Fruit fly (Drosophila melanogaster) whole organism, adult: ENCODE results near the gene eIF1.
A peak's percentile ranks its signal among the peaks of the same experiment; 100 is the strongest.

Experiments used
- CG11617 ChIP-seq: fragments of 200-800 bp; sonication (Bioruptor generic); optimal IDR thresholded peaks from 2 replicates; lab custom pipeline; 2017; ENCODE audit warnings: mild to moderate bottlenecking, missing biosample characterization, missing genetic modification reagents, missing genetic modification characterization
- CG12768 ChIP-seq: fragments of 200-800 bp; sonication (Bioruptor generic); optimal IDR thresholded peaks from 2 replicates; lab custom pipeline; 2017; ENCODE audit warnings: missing biosample characterization, missing genetic modification characterization, mild to moderate bottlenecking, moderate library complexity, missing genetic modification reagents
- CG14711 ChIP-seq: fragments of 200-800 bp; sonication (Bioruptor generic); optimal IDR thresholded peaks from 2 replicates; lab custom pipeline; 2018; ENCODE audit warnings: missing biosample characterization, mild to moderate bottlenecking, missing genetic modification characterization, moderate library complexity
- CG1620 ChIP-seq: fragments of 200-800 bp; sonication (Bioruptor generic); optimal IDR thresholded peaks from 2 replicates; lab custom pipeline; 2016; ENCODE audit warnings: missing biosample characterization, missing genetic modification characterization
- CG33017 ChIP-seq: fragments of 200-800 bp; sonication (Bioruptor generic); optimal IDR thresholded peaks from 2 replicates; lab custom pipeline; 2018; ENCODE audit warnings: missing biosample characterization, mild to moderate bottlenecking, missing genetic modification characterization, moderate library complexity
- CG5204 ChIP-seq: fragments of 200-800 bp; sonication (Bioruptor generic); optimal IDR thresholded peaks from 2 replicates; lab custom pipeline; 2016; ENCODE audit warnings: missing biosample characterization, missing genetic modification characterization
- CG7045 ChIP-seq: fragments of 200-800 bp; sonication (Bioruptor generic); optimal IDR thresholded peaks from 2 replicates; lab custom pipeline; 2017; ENCODE audit warnings: missing biosample characterization, mild to moderate bottlenecking, missing genetic modification characterization
- CG7101 ChIP-seq: fragments of 200-800 bp; sonication (Bioruptor generic); optimal IDR thresholded peaks from 2 replicates; lab custom pipeline; 2018; ENCODE audit warnings: missing biosample characterization, mild to moderate bottlenecking, missing genetic modification characterization, moderate library complexity
- Clk ChIP-seq: fragments of 200-800 bp; sonication (Bioruptor generic); optimal IDR thresholded peaks from 2 replicates; lab custom pipeline; 2017; ENCODE audit warnings: missing biosample characterization, missing genetic modification characterization
- Crg-1 ChIP-seq: fragments of 200-800 bp; sonication (Bioruptor generic); optimal IDR thresholded peaks from 2 replicates; lab custom pipeline; 2016; ENCODE audit warnings: missing biosample characterization, missing genetic modification characterization
- Hr96 ChIP-seq: fragments of 200-800 bp; sonication (Bioruptor generic); optimal IDR thresholded peaks from 2 replicates; lab custom pipeline; 2016; ENCODE audit warnings: missing biosample characterization, missing genetic modification characterization
- Mnt ChIP-seq: fragments of 200-800 bp; sonication (Bioruptor generic); optimal IDR thresholded peaks from 2 replicates; lab custom pipeline; 2016; ENCODE audit warnings: missing biosample characterization, mild to moderate bottlenecking, missing genetic modification characterization
- bab1 ChIP-seq: fragments of 200-800 bp; sonication (Bioruptor generic); optimal IDR thresholded peaks from 3 replicates; lab custom pipeline; 2019; ENCODE audit warnings: missing biosample characterization, mild to moderate bottlenecking, missing genetic modification characterization, moderate library complexity
- cic ChIP-seq: fragments of 200-800 bp; sonication (Bioruptor generic); optimal IDR thresholded peaks from 2 replicates; lab custom pipeline; 2017; ENCODE audit warnings: missing biosample characterization, mild to moderate bottlenecking, missing genetic modification characterization, moderate library complexity
- cnc ChIP-seq, 2 experiments: fragments of >200 bp; optimal IDR thresholded peaks; 2 replicates each; lab custom pipeline; 2017
- kay ChIP-seq: fragments of 200-800 bp; sonication (Bioruptor generic); peaks from one replicate; lab custom pipeline; 2016; ENCODE audit warnings: missing biosample characterization, missing genetic modification characterization, borderline replicate concordance
- ovo ChIP-seq: fragments of 200-800 bp; sonication (Bioruptor generic); optimal IDR thresholded peaks from 2 replicates; lab custom pipeline; 2016; ENCODE audit warnings: missing biosample characterization, missing genetic modification characterization
- pad ChIP-seq: fragments of 200-800 bp; sonication (Bioruptor generic); optimal IDR thresholded peaks from 3 replicates; lab custom pipeline; 2017; ENCODE audit warnings: missing biosample characterization, missing genetic modification characterization, mild to moderate bottlenecking, moderate library complexity, missing genetic modification reagents
- tj ChIP-seq: fragments of 200-800 bp; sonication (Bioruptor generic); optimal IDR thresholded peaks from 3 replicates; lab custom pipeline; 2017; ENCODE audit warnings: missing biosample characterization, mild to moderate bottlenecking, missing genetic modification characterization, moderate library complexity
- toe ChIP-seq: fragments of 200-800 bp; sonication (Bioruptor generic); optimal IDR thresholded peaks from 2 replicates; lab custom pipeline; 2016; ENCODE audit warnings: missing biosample characterization, missing genetic modification characterization

eIF1 gene

dm6 chr3L:3222643-3223389 lies at the start of gene eIF1, which contains the start of gene RpL28:
TSS of gene eIF1 (plus strand) at chr3L:3223341.
TSS of gene RpL28 (minus strand) at chr3L:3222960.
- TF ChIP-seq CG5204 (GFP tag; lab: Kevin White, UChicago) = no peak
- TF ChIP-seq tj (GFP tag; lab: Kevin White, UChicago) = peak; percentile 84
- TF ChIP-seq Clk = peak; percentile 90
- TF ChIP-seq ovo = peak; percentile 96
- peak; percentile 98 for TF ChIP-seq CG11617 (GFP tag; lab: Kevin White, UChicago)
- TF ChIP-seq bab1 (GFP tag; lab: Kevin White, UChicago) = peak; percentile 70
- peak; percentile 96 for TF ChIP-seq Mnt
- no peak for TF ChIP-seq cnc (optimal IDR thresholded peaks at IDR 0.05; lab: Kevin White, UChicago)
- TF ChIP-seq CG1620 (GFP tag; lab: Kevin White, UChicago) = peak; percentile 98
- TF ChIP-seq CG7045 (GFP tag; lab: Kevin White, UChicago) = peak; percentile 93
- no peak for TF ChIP-seq toe (GFP tag; lab: Kevin White, UChicago)
- TF ChIP-seq CG7101 = peak; percentile 96
- TF ChIP-seq kay (GFP tag; lab: Kevin White, UChicago) = no peak
- peak; percentile 57 for TF ChIP-seq cic (GFP tag; lab: Kevin White, UChicago)
- TF ChIP-seq Crg-1 (GFP tag; lab: Kevin White, UChicago) = peak; percentile 98
- TF ChIP-seq CG14711 = peak; percentile 79
- peak; percentile 97 for TF ChIP-seq Hr96 (GFP tag; lab: Kevin White, UChicago)
- TF ChIP-seq CG12768 (GFP tag; lab: Kevin White, UChicago) = peak; percentile 94
- peak; percentile 87 for TF ChIP-seq pad (GFP tag; lab: Kevin White, UChicago)
- TF ChIP-seq CG33017 (tag; lab: Kevin White, UChicago) = peak; percentile 81

dm6 chr3L:3177872-3178271 lies 45.3 kb upstream of the eIF1 start:
- TF ChIP-seq CG5204 (GFP tag; lab: Kevin White, UChicago) = no peak
- TF ChIP-seq CG11617 (GFP tag; lab: Kevin White, UChicago) = no peak
- no peak for TF ChIP-seq pad (GFP tag; lab: Kevin White, UChicago)
- TF ChIP-seq kay (GFP tag; lab: Kevin White, UChicago) = no peak
- TF ChIP-seq Mnt = no peak
- no peak for TF ChIP-seq tj (GFP tag; lab: Kevin White, UChicago)
- TF ChIP-seq Crg-1 (GFP tag; lab: Kevin White, UChicago) = no peak
- no peak for TF ChIP-seq Hr96 (GFP tag; lab: Kevin White, UChicago)
- no peak for TF ChIP-seq ovo

DNA sequence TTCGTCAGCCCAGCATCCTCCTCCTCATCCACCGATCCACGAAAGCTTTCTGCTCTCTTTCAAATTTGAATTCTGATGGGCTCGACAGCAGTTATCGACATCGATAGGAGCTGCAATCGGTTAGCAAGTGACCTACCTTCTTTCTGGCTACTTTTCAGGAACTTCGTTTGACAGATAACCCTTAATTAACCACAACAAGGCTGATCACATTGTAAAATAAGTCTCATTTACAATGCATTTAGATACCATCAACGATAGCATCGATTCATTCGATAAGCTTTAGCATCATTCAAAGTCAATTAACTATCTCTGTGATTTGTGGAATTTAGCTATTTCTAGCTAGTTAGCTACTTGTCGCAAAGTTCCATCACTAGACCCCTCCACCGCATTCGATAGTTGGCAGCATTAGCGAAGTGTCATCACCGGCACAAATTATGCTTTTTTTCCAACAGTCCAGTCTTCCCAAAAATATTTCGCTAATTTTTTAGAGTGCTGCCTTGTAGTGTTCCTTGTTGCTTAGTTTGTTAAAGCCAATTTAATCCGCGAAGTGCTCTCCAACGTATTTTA lies 44.5 kb upstream of the eIF1 start, which contains the start of the genes MnM and Girdin:
MnM (minus strand) TSS at position 51 of the 567 bp plus-strand sequence.
Girdin (plus strand) TSS at position 401 of the 567 bp plus-strand sequence.
- TF ChIP-seq CG11617 (GFP tag; lab: Kevin White, UChicago) (peak; percentile 66), Mnt (peak; percentile 58), cic (GFP tag; lab: Kevin White, UChicago) (no peak), kay (GFP tag; lab: Kevin White, UChicago) (no peak), CG7101 (peak; percentile 43), ovo (no peak), CG12768 (GFP tag; lab: Kevin White, UChicago) (peak; percentile 0), CG14711 (peak; percentile 14), pad (GFP tag; lab: Kevin White, UChicago) (peak; percentile 62), bab1 (GFP tag; lab: Kevin White, UChicago) (peak; percentile 23), cnc (optimal IDR thresholded peaks at IDR 0.05; lab: Kevin White, UChicago) (no peak), Clk (peak; percentile 9), CG33017 (tag; lab: Kevin White, UChicago) (no peak), CG5204 (GFP tag; lab: Kevin White, UChicago) (peak; percentile 62), CG1620 (GFP tag; lab: Kevin White, UChicago) (peak; percentile 73), toe (GFP tag; lab: Kevin White, UChicago) (peak; percentile 67), Hr96 (GFP tag; lab: Kevin White, UChicago) (peak; percentile 75), Crg-1 (GFP tag; lab: Kevin White, UChicago) (peak; percentile 54), CG7045 (GFP tag; lab: Kevin White, UChicago) (peak; percentile 39), tj (GFP tag; lab: Kevin White, UChicago) (peak; percentile 31)

DNA sequence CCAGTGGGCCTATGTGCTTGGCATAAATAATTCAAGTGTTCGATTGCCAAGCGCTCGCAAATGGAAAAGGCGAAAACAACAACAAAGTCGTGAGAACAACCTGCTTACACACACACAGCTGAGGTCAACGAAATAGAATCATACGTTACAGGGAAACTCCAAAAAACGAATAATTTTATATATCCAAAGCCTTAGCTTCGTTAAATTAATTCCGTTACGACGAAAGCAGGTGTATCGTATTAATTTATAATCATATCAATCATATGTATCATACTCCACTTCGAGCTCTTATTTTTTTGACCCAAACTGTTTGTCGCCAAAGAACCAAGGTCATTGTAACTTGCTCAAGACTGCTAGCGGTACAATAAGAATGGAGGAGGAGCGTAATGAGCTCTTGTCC lies 43.7 kb upstream of the eIF1 start:
- TF ChIP-seq cnc (optimal IDR thresholded peaks at IDR 0.05; lab: Kevin White, UChicago) = no peak
- peak; percentile 11 for TF ChIP-seq Crg-1 (GFP tag; lab: Kevin White, UChicago)
- TF ChIP-seq CG11617 (GFP tag; lab: Kevin White, UChicago) = peak; percentile 27
- peak; percentile 47 for TF ChIP-seq CG1620 (GFP tag; lab: Kevin White, UChicago)
- no peak for TF ChIP-seq Mnt
- peak; percentile 68 for TF ChIP-seq CG7101
- no peak for TF ChIP-seq kay (GFP tag; lab: Kevin White, UChicago)
- peak; percentile 3 for TF ChIP-seq toe (GFP tag; lab: Kevin White, UChicago)
- TF ChIP-seq bab1 (GFP tag; lab: Kevin White, UChicago) = peak; percentile 93
- no peak for TF ChIP-seq Clk
- peak; percentile 70 for TF ChIP-seq CG14711
- TF ChIP-seq pad (GFP tag; lab: Kevin White, UChicago) = peak; percentile 36
- TF ChIP-seq Hr96 (GFP tag; lab: Kevin White, UChicago) = peak; percentile 36
- TF ChIP-seq tj (GFP tag; lab: Kevin White, UChicago) = peak; percentile 69
- TF ChIP-seq CG12768 (GFP tag; lab: Kevin White, UChicago) = peak; percentile 18
- peak; percentile 73 for TF ChIP-seq CG33017 (tag; lab: Kevin White, UChicago)
- peak; percentile 78 for TF ChIP-seq CG7045 (GFP tag; lab: Kevin White, UChicago)

- TF ChIP-seq CG7045 (GFP tag; lab: Kevin White, UChicago) = no peak
- no peak for TF ChIP-seq cic (GFP tag; lab: Kevin White, UChicago)
- TF ChIP-seq CG33017 (tag; lab: Kevin White, UChicago) = no peak
Observed at dm6 chr3L:3184104-3184503, 39.0 kb upstream of the eIF1 start, which contains the start of gene CG42494. TSS of gene CG42494 (plus strand) at chr3L:3184404.
